Worm (Caenorhabditis elegans) whole organism, L1 larva: ENCODE measurements around the gene F07E5.13.

Experiments used
- ama-1 ChIP-seq: fragments of 150-350 bp; optimal IDR thresholded peaks from 2 replicates; lab custom pipeline; 2014
- vab-15 ChIP-seq: sonication (generic microtip); optimal IDR thresholded peaks from 2 replicates; lab custom pipeline; 2017; ENCODE audit warnings: missing genotype, mild to moderate bottlenecking, missing genetic modification characterization, missing compliant biosample characterization

- TF ChIP-seq ama-1 (lab: Kevin White, UChicago): no peak
- TF ChIP-seq vab-15 (tag; lab: Kevin White, UChicago): no peak
These were observed 29.6 kb upstream of the F07E5.13 start, which contains the start of gene fbxb-37 for ce11 chrII:2093456-2093926.
